Worm (Caenorhabditis elegans) whole organism, mixed stage, embryonic: ENCODE measurements around the gene ciao-2B.

Experiments
- M03D4.4 ChIP-seq: sonication (generic microtip); optimal IDR thresholded peaks from 2 replicates; lab custom pipeline; 2017; ENCODE audit warnings: mild to moderate bottlenecking, missing genetic modification characterization, missing compliant biosample characterization
- bed-3 ChIP-seq: fragments of 200-800 bp; sonication (Bioruptor generic); optimal IDR thresholded peaks from 3 replicates; lab custom pipeline; 2018; ENCODE audit warnings: mild to moderate bottlenecking, missing genetic modification characterization, moderate library complexity, missing compliant biosample characterization
- blmp-1 ChIP-seq: fragments of 150-350 bp; optimal IDR thresholded peaks from 2 replicates; lab custom pipeline; 2014; ENCODE audit warnings: missing biosample characterization, missing genetic modification characterization
- ceh-39 ChIP-seq: fragments of 150-350 bp; optimal IDR thresholded peaks from 2 replicates; lab custom pipeline; 2014; ENCODE audit warnings: missing biosample characterization, missing genetic modification characterization
- ceh-83 ChIP-seq: fragments of 200-800 bp; sonication (Bioruptor generic); optimal IDR thresholded peaks from 2 replicates; lab custom pipeline; 2018; ENCODE audit warnings: mild to moderate bottlenecking, missing genetic modification characterization, missing compliant biosample characterization
- ces-1 ChIP-seq: fragments of 150-350 bp; optimal IDR thresholded peaks from 2 replicates; lab custom pipeline; 2014; ENCODE audit warnings: missing biosample characterization, missing genetic modification reagents, missing genetic modification characterization
- cnd-1 ChIP-seq: fragments of 200-800 bp; sonication (Bioruptor generic); optimal IDR thresholded peaks from 2 replicates; lab custom pipeline; 2018; ENCODE audit warnings: mild to moderate bottlenecking, missing genetic modification characterization, missing compliant biosample characterization
- drap-1 ChIP-seq: fragments of 200-800 bp; sonication (Bioruptor generic); optimal IDR thresholded peaks from 3 replicates; lab custom pipeline; 2018; ENCODE audit warnings: mild to moderate bottlenecking, missing genetic modification characterization, missing compliant biosample characterization
- elt-1 ChIP-seq: sonication (generic microtip); optimal IDR thresholded peaks from 2 replicates; lab custom pipeline; 2017; ENCODE audit warnings: missing genetic modification characterization, mild to moderate bottlenecking, missing compliant biosample characterization, antibody characterized with exemption, moderate library complexity, borderline replicate concordance; ENCODE audit not compliant: insufficient read depth
- flh-1 ChIP-seq: fragments of 200-800 bp; sonication (Bioruptor generic); optimal IDR thresholded peaks from 2 replicates; lab custom pipeline; 2018; ENCODE audit warnings: mild to moderate bottlenecking, missing genetic modification characterization, moderate library complexity, missing compliant biosample characterization
- ham-2 ChIP-seq: fragments of 200-800 bp; sonication (Bioruptor generic); optimal IDR thresholded peaks from 2 replicates; lab custom pipeline; 2018; ENCODE audit warnings: mild to moderate bottlenecking, missing genetic modification characterization, missing compliant biosample characterization
- hlh-1 ChIP-seq: fragments of 150-350 bp; optimal IDR thresholded peaks from 2 replicates; lab custom pipeline; 2014; ENCODE audit warnings: missing biosample characterization, missing genetic modification reagents, missing genetic modification characterization
- lin-13 ChIP-seq: fragments of 150-350 bp; optimal IDR thresholded peaks from 2 replicates; lab custom pipeline; 2014; ENCODE audit warnings: missing biosample characterization, missing genetic modification characterization
- lsy-2 ChIP-seq: fragments of 150-350 bp; optimal IDR thresholded peaks from 2 replicates; lab custom pipeline; 2014; ENCODE audit warnings: missing biosample characterization, missing genetic modification characterization
- mep-1 ChIP-seq: fragments of 150-350 bp; optimal IDR thresholded peaks from 2 replicates; lab custom pipeline; 2017; ENCODE audit warnings: missing biosample characterization, missing genetic modification reagents, missing genetic modification characterization, inconsistent platforms
- mls-2 ChIP-seq: sonication (generic microtip); optimal IDR thresholded peaks from 2 replicates; lab custom pipeline; 2016; ENCODE audit warnings: mild to moderate bottlenecking, missing genetic modification characterization, moderate library complexity, missing compliant biosample characterization
- nhr-12 ChIP-seq: fragments of 150-350 bp; optimal IDR thresholded peaks from 2 replicates; lab custom pipeline; 2014; ENCODE audit warnings: missing biosample characterization, missing genetic modification characterization
- nhr-237 ChIP-seq: fragments of 150-350 bp; optimal IDR thresholded peaks from 2 replicates; lab custom pipeline; 2014; ENCODE audit warnings: missing biosample characterization, missing genetic modification characterization
- nhr-28 ChIP-seq: fragments of 150-350 bp; optimal IDR thresholded peaks from 2 replicates; lab custom pipeline; 2014; ENCODE audit warnings: missing biosample characterization, missing genetic modification characterization
- nhr-76 ChIP-seq: sonication (generic microtip); optimal IDR thresholded peaks from 2 replicates; lab custom pipeline; 2017; ENCODE audit warnings: missing biosample characterization, missing genetic modification characterization
- pha-4 ChIP-seq: fragments of 150-350 bp; optimal IDR thresholded peaks from 2 replicates; lab custom pipeline; 2018; ENCODE audit warnings: missing biosample characterization, missing genetic modification reagents, missing genetic modification characterization
- sem-2 ChIP-seq: fragments of 200-800 bp; sonication (Bioruptor generic); optimal IDR thresholded peaks from 2 replicates; lab custom pipeline; 2018; ENCODE audit warnings: mild to moderate bottlenecking, missing genetic modification characterization, missing compliant biosample characterization
- snpc-4 ChIP-seq: fragments of 150-350 bp; optimal IDR thresholded peaks from 2 replicates; lab custom pipeline; 2014; ENCODE audit warnings: missing biosample characterization, missing genetic modification characterization
- sptf-1 ChIP-seq: sonication (generic microtip); optimal IDR thresholded peaks from 2 replicates; lab custom pipeline; 2017; ENCODE audit warnings: mild to moderate bottlenecking, missing genetic modification characterization, moderate library complexity, missing compliant biosample characterization
- tbx-8 ChIP-seq: fragments of 200-800 bp; sonication (Bioruptor generic); optimal IDR thresholded peaks from 2 replicates; lab custom pipeline; 2018; ENCODE audit warnings: mild to moderate bottlenecking, missing genetic modification characterization, moderate library complexity, missing compliant biosample characterization
- unc-39 ChIP-seq: fragments of 150-350 bp; optimal IDR thresholded peaks from 2 replicates; lab custom pipeline; 2014; ENCODE audit warnings: missing biosample characterization, missing genetic modification characterization
- unc-62 ChIP-seq: fragments of 150-350 bp; optimal IDR thresholded peaks from 2 replicates; lab custom pipeline; 2014; ENCODE audit warnings: missing biosample characterization, missing genetic modification reagents, missing genetic modification characterization
- zip-8 ChIP-seq: fragments of 150-350 bp; optimal IDR thresholded peaks from 2 replicates; lab custom pipeline; 2014; ENCODE audit warnings: missing biosample characterization, missing genetic modification characterization
- ztf-11 ChIP-seq: fragments of 150-350 bp; optimal IDR thresholded peaks from 2 replicates; lab custom pipeline; 2014; ENCODE audit warnings: missing biosample characterization, missing genetic modification characterization

ciao-2B gene

ce11 chrIII:13452824-13453223, 13.5 kb upstream of the ciao-2B start:
- TF ChIP-seq ceh-83 (GFP tag; lab: Kevin White, UChicago), result no peak
- no peak for TF ChIP-seq unc-62 (GFP tag; lab: Kevin White, UChicago)
- no peak for TF ChIP-seq nhr-237 (tag; lab: Kevin White, UChicago)
- TF ChIP-seq nhr-28, result no peak
- no peak for TF ChIP-seq pha-4 (tag; lab: Kevin White, UChicago)
- no peak for TF ChIP-seq flh-1 (GFP tag; lab: Kevin White, UChicago)
- TF ChIP-seq mep-1 (tag; lab: Kevin White, UChicago), result no peak
- TF ChIP-seq nhr-76 (tag; lab: Kevin White, UChicago), result no peak
- TF ChIP-seq sem-2, result no peak
- TF ChIP-seq lsy-2 (tag; lab: Kevin White, UChicago), result no peak
- TF ChIP-seq snpc-4 (tag; lab: Kevin White, UChicago), result no peak
- TF ChIP-seq mls-2, result no peak
- no peak for TF ChIP-seq lin-13
- TF ChIP-seq sptf-1, result no peak
- no peak for TF ChIP-seq drap-1 (GFP tag; lab: Kevin White, UChicago)
- no peak for TF ChIP-seq bed-3
- no peak for TF ChIP-seq tbx-8
- TF ChIP-seq ham-2 (GFP tag; lab: Kevin White, UChicago), result no peak
- no peak for TF ChIP-seq zip-8 (tag; lab: Kevin White, UChicago)

ce11 chrIII:13436843-13437242, 2.5 kb downstream of the ciao-2B start, which contains the start of gene F45G2.9:
TSS of gene F45G2.9 (minus strand) at chrIII:13436943.
- TF ChIP-seq ces-1 (GFP tag; lab: Kevin White, UChicago) (no peak), drap-1 (GFP tag; lab: Kevin White, UChicago) (no peak), unc-39 (tag; lab: Kevin White, UChicago) (no peak), sem-2 (no peak), mls-2 (no peak), mep-1 (tag; lab: Kevin White, UChicago) (no peak), lsy-2 (tag; lab: Kevin White, UChicago) (no peak), blmp-1 (tag; lab: Kevin White, UChicago) (no peak), ham-2 (GFP tag; lab: Kevin White, UChicago) (no peak), hlh-1 (tag; lab: Kevin White, UChicago) (no peak), unc-62 (GFP tag; lab: Kevin White, UChicago) (no peak)

- TF ChIP-seq mep-1 (tag; lab: Kevin White, UChicago) (no peak), mls-2 (no peak), cnd-1 (no peak), lsy-2 (tag; lab: Kevin White, UChicago) (no peak), ceh-39 (tag; lab: Kevin White, UChicago) (no peak), elt-1 (tag; lab: Kevin White, UChicago) (no peak), flh-1 (GFP tag; lab: Kevin White, UChicago) (no peak), nhr-237 (tag; lab: Kevin White, UChicago) (no peak), snpc-4 (tag; lab: Kevin White, UChicago) (no peak), blmp-1 (tag; lab: Kevin White, UChicago) (no peak), ces-1 (GFP tag; lab: Kevin White, UChicago) (no peak), nhr-12 (tag; lab: Kevin White, UChicago) (no peak)
Observed at ce11 chrIII:13435570-13435969, 3.8 kb downstream of the ciao-2B start, which contains the start of gene F45G2.8. TSS of gene F45G2.8 (minus strand) at chrIII:13435670.

ce11 chrIII:13434404-13434803, 4.9 kb downstream of the ciao-2B start, which contains the start of gene F45G2.7:
TSS of gene F45G2.7 (minus strand) at chrIII:13434504.
- TF ChIP-seq ztf-11 (no peak), nhr-12 (tag; lab: Kevin White, UChicago) (no peak), flh-1 (GFP tag; lab: Kevin White, UChicago) (no peak), elt-1 (tag; lab: Kevin White, UChicago) (no peak)

- TF ChIP-seq snpc-4 (tag; lab: Kevin White, UChicago) (no peak), cnd-1 (no peak), nhr-12 (tag; lab: Kevin White, UChicago) (no peak), sptf-1 (no peak), nhr-237 (tag; lab: Kevin White, UChicago) (no peak), lin-13 (no peak), zip-8 (tag; lab: Kevin White, UChicago) (no peak), mls-2 (no peak), mep-1 (tag; lab: Kevin White, UChicago) (no peak), unc-39 (tag; lab: Kevin White, UChicago) (no peak), M03D4.4 (tag; lab: Kevin White, UChicago) (no peak), nhr-28 (no peak), sem-2 (no peak), drap-1 (GFP tag; lab: Kevin White, UChicago) (no peak), bed-3 (no peak), ces-1 (GFP tag; lab: Kevin White, UChicago) (no peak), pha-4 (tag; lab: Kevin White, UChicago) (no peak)
Observed at ce11 chrIII:13430162-13430561, 9.2 kb downstream of the ciao-2B start, which contains the start of gene trf-1. TSS of gene trf-1 (plus strand) at chrIII:13430462.
